Worm (Caenorhabditis elegans) whole organism, young adult: ENCODE results near the gene vglu-3.

Source experiments
- B0336.3 ChIP-seq: fragments of 200-800 bp; sonication (Bioruptor generic); IDR thresholded peaks from 2 replicates; pipeline ENCODE4 v1.3.6; 2022; ENCODE audit warnings: missing genetic modification characterization, missing compliant biosample characterization
- C17E4.6 ChIP-seq: fragments of 200-800 bp; sonication (Bioruptor generic); IDR thresholded peaks from 2 replicates; pipeline ENCODE4 v1.3.6; 2022; ENCODE audit warnings: missing genetic modification reagents, missing genetic modification characterization, missing compliant biosample characterization
- F23B12.7 ChIP-seq: sonication (generic microtip); optimal IDR thresholded peaks from 2 replicates; lab custom pipeline; 2017; ENCODE audit warnings: missing genetic modification characterization, mild to moderate bottlenecking, missing compliant biosample characterization, antibody characterized with exemption, moderate library complexity; ENCODE audit not compliant: insufficient read depth
- F37B4.10 ChIP-seq: fragments of 200-800 bp; sonication (Bioruptor generic); IDR thresholded peaks from 2 replicates; pipeline ENCODE4 v1.3.6; 2022; ENCODE audit warnings: missing genetic modification characterization, missing compliant biosample characterization
- K11D2.4 ChIP-seq: fragments of 200-800 bp; sonication (Bioruptor generic); IDR thresholded peaks from 2 replicates; pipeline ENCODE4 v1.3.6; 2022; ENCODE audit warnings: missing genetic modification reagents, missing genetic modification characterization, missing compliant biosample characterization
- Y53G8AR.9 ChIP-seq: fragments of 200-800 bp; sonication (Bioruptor generic); conservative IDR thresholded peaks from 2 replicates; pipeline ENCODE4 v1.3.6; 2022; ENCODE audit warnings: missing genetic modification reagents, missing genetic modification characterization, missing compliant biosample characterization
- Y56A3A.18 ChIP-seq: fragments of 200-800 bp; sonication (Bioruptor generic); IDR thresholded peaks from 2 replicates; pipeline ENCODE4 v1.3.6; 2022; ENCODE audit warnings: missing genetic modification reagents, missing genetic modification characterization, missing compliant biosample characterization
- Y95B8A.8 ChIP-seq: fragments of 200-800 bp; sonication (Bioruptor generic); IDR thresholded peaks from 2 replicates; pipeline ENCODE4 v1.3.6; 2022; ENCODE audit warnings: missing genetic modification reagents, missing genetic modification characterization, missing compliant biosample characterization
- ZK185.1 ChIP-seq: sonication (generic microtip); optimal IDR thresholded peaks from 2 replicates; lab custom pipeline; 2016; ENCODE audit warnings: mild to moderate bottlenecking, missing genetic modification characterization, missing compliant biosample characterization; ENCODE audit not compliant: poor library complexity, severe bottlenecking
- athp-1 ChIP-seq: sonication (generic microtip); optimal IDR thresholded peaks from 2 replicates; lab custom pipeline; 2017; ENCODE audit warnings: mild to moderate bottlenecking, missing genetic modification characterization, missing compliant biosample characterization
- attf-5 ChIP-seq: fragments of 200-800 bp; sonication (Bioruptor generic); optimal IDR thresholded peaks from 2 replicates; lab custom pipeline; 2018; ENCODE audit warnings: mild to moderate bottlenecking, missing genetic modification characterization, missing compliant biosample characterization
- cebp-1 ChIP-seq, 2 experiments: fragments of 200-800 bp in 1 of 2; sonication (Bioruptor generic) in 1 of 2; sonication (generic microtip) in 1 of 2; IDR thresholded peaks in 1 of 2; optimal IDR thresholded peaks in 1 of 2; 2 replicates each; pipeline versions ENCODE4 v1.3.6 to Lab custom; 2017 to 2022; ENCODE audit warnings: missing compliant biosample characterization in 2 of 2, missing genetic modification characterization in 2 of 2, mild to moderate bottlenecking in 1 of 2, missing genetic modification reagents in 1 of 2, moderate library complexity in 1 of 2
- cebp-2 ChIP-seq: fragments of 200-800 bp; sonication (Bioruptor generic); IDR thresholded peaks from 2 replicates; pipeline ENCODE4 v1.3.6; 2022; ENCODE audit warnings: missing genetic modification characterization, missing compliant biosample characterization
- ceh-27 ChIP-seq: fragments of 200-800 bp; sonication (Bioruptor generic); optimal IDR thresholded peaks from 2 replicates; lab custom pipeline; 2018; ENCODE audit warnings: mild to moderate bottlenecking, missing genetic modification characterization, moderate library complexity, missing compliant biosample characterization
- ceh-91 ChIP-seq: fragments of 200-800 bp; sonication (Bioruptor generic); IDR thresholded peaks from 2 replicates; pipeline ENCODE4 v1.3.6; 2022; ENCODE audit warnings: missing genetic modification reagents, missing genetic modification characterization, missing compliant biosample characterization
- chd-7 ChIP-seq: sonication (generic microtip); optimal IDR thresholded peaks from 2 replicates; lab custom pipeline; 2016; ENCODE audit warnings: mild to moderate bottlenecking, missing genetic modification characterization, moderate library complexity, missing compliant biosample characterization
- die-1 ChIP-seq: sonication (generic microtip); optimal IDR thresholded peaks from 2 replicates; lab custom pipeline; 2016; ENCODE audit warnings: missing genotype, mild to moderate bottlenecking, missing genetic modification characterization, missing compliant biosample characterization
- dox-1 ChIP-seq: fragments of 200-800 bp; sonication (Bioruptor generic); IDR thresholded peaks from 2 replicates; pipeline ENCODE4 v1.3.6; 2022; ENCODE audit warnings: missing genetic modification reagents, missing genetic modification characterization, missing compliant biosample characterization
- efl-1 ChIP-seq: fragments of 150-350 bp; optimal IDR thresholded peaks from 2 replicates; lab custom pipeline; 2014; ENCODE audit warnings: missing biosample characterization, missing genetic modification reagents, missing genetic modification characterization
- egl-44 ChIP-seq: fragments of 200-800 bp; sonication (Bioruptor generic); IDR thresholded peaks from 2 replicates; pipeline ENCODE4 v1.3.6; 2022; ENCODE audit warnings: missing genetic modification reagents, missing genetic modification characterization, missing compliant biosample characterization
- ekl-4 ChIP-seq: fragments of 200-800 bp; sonication (Bioruptor generic); IDR thresholded peaks from 2 replicates; pipeline ENCODE4 v1.3.6; 2022; ENCODE audit warnings: missing genetic modification reagents, missing genetic modification characterization, missing compliant biosample characterization
- gei-17 ChIP-seq: fragments of 200-800 bp; sonication (Bioruptor generic); optimal IDR thresholded peaks from 2 replicates; lab custom pipeline; 2018; ENCODE audit warnings: mild to moderate bottlenecking, missing genetic modification characterization, missing compliant biosample characterization
- him-1 ChIP-seq: sonication (generic microtip); optimal IDR thresholded peaks from 2 replicates; lab custom pipeline; 2016; ENCODE audit warnings: missing genotype, missing genetic modification reagents, missing genetic modification characterization, missing compliant biosample characterization
- hsf-1 ChIP-seq: fragments of 200-800 bp; sonication (Bioruptor generic); IDR thresholded peaks from 2 replicates; pipeline ENCODE4 v1.3.6; 2022; ENCODE audit warnings: missing genetic modification reagents, missing genetic modification characterization, missing compliant biosample characterization
- lin-26 ChIP-seq: fragments of 200-800 bp; sonication (Bioruptor generic); IDR thresholded peaks from 2 replicates; pipeline ENCODE4 v1.3.6; 2022; ENCODE audit warnings: missing genetic modification reagents, missing genetic modification characterization, missing compliant biosample characterization
- lin-35 ChIP-seq, 3 experiments: fragments of 150-350 bp in 2 of 3; sonication (generic microtip) in 1 of 3; optimal IDR thresholded peaks; 2 replicates each; lab custom pipeline; 2014 to 2018; ENCODE audit warnings: missing biosample characterization in 3 of 3, missing genetic modification characterization in 3 of 3, missing genetic modification reagents in 3 of 3
- lin-40 ChIP-seq: sonication (generic microtip); optimal IDR thresholded peaks from 2 replicates; lab custom pipeline; 2016; ENCODE audit warnings: missing genetic modification characterization, mild to moderate bottlenecking, missing compliant biosample characterization, missing genotype, missing genetic modification reagents
- lir-1 ChIP-seq: fragments of 200-800 bp; sonication (Bioruptor generic); conservative IDR thresholded peaks from 2 replicates; pipeline ENCODE4 v1.3.6; 2022; ENCODE audit warnings: missing genetic modification reagents, missing genetic modification characterization, missing compliant biosample characterization
- lsy-27 ChIP-seq: sonication (generic microtip); optimal IDR thresholded peaks from 2 replicates; lab custom pipeline; 2017; ENCODE audit warnings: missing genetic modification characterization, mild to moderate bottlenecking, missing compliant biosample characterization, antibody characterized with exemption, missing genotype, borderline replicate concordance; ENCODE audit not compliant: insufficient read depth
- madf-6 ChIP-seq: fragments of 200-800 bp; sonication (Bioruptor generic); IDR thresholded peaks from 2 replicates; pipeline ENCODE4 v1.3.6; 2022; ENCODE audit warnings: missing genetic modification reagents, missing genetic modification characterization, missing compliant biosample characterization
- mel-28 ChIP-seq: sonication (generic microtip); optimal IDR thresholded peaks from 2 replicates; lab custom pipeline; 2016; ENCODE audit warnings: borderline replicate concordance, mild to moderate bottlenecking, missing genetic modification characterization, missing compliant biosample characterization
- nhr-27 ChIP-seq: fragments of 200-800 bp; sonication (Bioruptor generic); optimal IDR thresholded peaks from 2 replicates; lab custom pipeline; 2018; ENCODE audit warnings: mild to moderate bottlenecking, missing genetic modification characterization, moderate library complexity, missing compliant biosample characterization
- nhr-80 ChIP-seq: sonication (generic microtip); optimal IDR thresholded peaks from 2 replicates; lab custom pipeline; 2016; ENCODE audit warnings: missing genetic modification characterization, missing compliant biosample characterization
- rcor-1 ChIP-seq: fragments of 200-800 bp; sonication (Bioruptor generic); IDR thresholded peaks from 2 replicates; pipeline ENCODE4 v1.3.6; 2022; ENCODE audit warnings: missing genetic modification reagents, missing genetic modification characterization, missing compliant biosample characterization
- sdz-38 ChIP-seq: sonication (generic microtip); optimal IDR thresholded peaks from 2 replicates; lab custom pipeline; 2016; ENCODE audit warnings: missing genotype, missing genetic modification characterization, missing compliant biosample characterization
- sea-2 ChIP-seq: fragments of 200-800 bp; sonication (Bioruptor generic); IDR thresholded peaks from 2 replicates; pipeline ENCODE4 v1.3.6; 2022; ENCODE audit warnings: missing genetic modification characterization, missing compliant biosample characterization
- snpc-1.3 ChIP-seq: sonication (generic microtip); optimal IDR thresholded peaks from 2 replicates; lab custom pipeline; 2017; ENCODE audit warnings: missing genetic modification characterization, mild to moderate bottlenecking, missing compliant biosample characterization, antibody characterized with exemption, moderate library complexity, missing genotype, missing genetic modification reagents; ENCODE audit not compliant: insufficient read depth
- snpc-3.4 ChIP-seq: sonication (generic microtip); optimal IDR thresholded peaks from 2 replicates; lab custom pipeline; 2017; ENCODE audit warnings: missing genetic modification characterization, mild to moderate bottlenecking, missing compliant biosample characterization, antibody characterized with exemption, moderate library complexity, missing genotype, missing genetic modification reagents
- snpc-4 ChIP-seq, 5 experiments: fragments of 150-350 bp in 1 of 5; sonication (generic microtip) in 4 of 5; optimal IDR thresholded peaks; 2 replicates each; lab custom pipeline; 2014 to 2018; ENCODE audit warnings: missing genetic modification characterization in 5 of 5, missing biosample characterization in 3 of 5, antibody characterized with exemption in 2 of 5, mild to moderate bottlenecking in 2 of 5, missing compliant biosample characterization in 2 of 5, missing genotype in 2 of 5, moderate library complexity in 2 of 5, missing genetic modification reagents in 1 of 5
- somi-1 ChIP-seq: fragments of 200-800 bp; sonication (Bioruptor generic); optimal IDR thresholded peaks from 2 replicates; lab custom pipeline; 2018; ENCODE audit warnings: mild to moderate bottlenecking, missing genetic modification characterization, missing compliant biosample characterization
- tbp1 ChIP-seq: fragments of 200-800 bp; sonication (Bioruptor generic); optimal IDR thresholded peaks from 2 replicates; lab custom pipeline; 2018; ENCODE audit warnings: mild to moderate bottlenecking, missing genetic modification characterization, missing compliant biosample characterization
- unc-130 ChIP-seq: sonication (generic microtip); optimal IDR thresholded peaks from 2 replicates; lab custom pipeline; 2016; ENCODE audit warnings: missing genetic modification reagents, missing genetic modification characterization, missing compliant biosample characterization
- xnd-1 ChIP-seq: sonication (generic microtip); optimal IDR thresholded peaks from 2 replicates; lab custom pipeline; 2016; ENCODE audit warnings: missing genotype, missing genetic modification reagents, missing genetic modification characterization, missing compliant biosample characterization
- ztf-18 ChIP-seq: sonication (generic microtip); optimal IDR thresholded peaks from 2 replicates; lab custom pipeline; 2016; ENCODE audit warnings: missing genotype, mild to moderate bottlenecking, missing genetic modification characterization, missing compliant biosample characterization
- ztf-3 ChIP-seq: fragments of 200-800 bp; sonication (Bioruptor generic); optimal IDR thresholded peaks from 2 replicates; lab custom pipeline; 2018; ENCODE audit warnings: mild to moderate bottlenecking, missing genetic modification characterization, missing compliant biosample characterization

Gene vglu-3

ce11 chrIII:10333961-10334542 is 33.9 kb downstream of the vglu-3 start, which contains the start of the genes jmjd-4 and mev-1 (continued):
- TF ChIP-seq K11D2.4 (GFP tag; lab: Robert Waterston, UW) (peak; percentile 90), C17E4.6 (peak; percentile 64; the same call in 1 of the 2 replicates), lin-35 (GFP tag; optimal IDR thresholded peaks at IDR 0.05; lab: Kevin White, UChicago) (peak in 1 of 3 experiments; percentile 87), attf-5 (GFP tag; lab: Kevin White, UChicago) (peak; percentile 92), B0336.3 (peak; percentile 94), cebp-2 (GFP tag; lab: Robert Waterston, UW) (no peak), athp-1 (peak; percentile 7), mel-28 (tag; lab: Kevin White, UChicago) (no peak), ceh-27 (GFP tag; lab: Kevin White, UChicago) (peak; percentile 61), him-1 (tag; lab: Kevin White, UChicago) (no peak), ekl-4 (GFP tag; lab: Robert Waterston, UW) (peak; percentile 80), Y56A3A.18 (GFP tag; lab: Robert Waterston, UW) (peak; percentile 58; the same call in 1 of the 2 replicates), lin-40 (peak; percentile 89), snpc-1.3 (tag; lab: Kevin White, UChicago) (no peak), F37B4.10 (GFP tag; lab: Robert Waterston, UW) (0 out of 2 replicates have a peak, but pooled peaks have one; percentile 8), xnd-1 (peak; percentile 76), ztf-3 (GFP tag; lab: Kevin White, UChicago) (no peak), dox-1 (peak; percentile 94), F23B12.7 (tag; lab: Kevin White, UChicago) (peak; percentile 58), rcor-1 (peak; percentile 81), lsy-27 (tag; lab: Kevin White, UChicago) (no peak), snpc-3.4 (peak; percentile 63), tbp1 (GFP tag; lab: Kevin White, UChicago) (peak; percentile 66), lir-1 (peak; percentile 63; the same call in 1 of the 2 replicates), ZK185.1 (peak; percentile 51), sdz-38 (tag; lab: Kevin White, UChicago) (no peak), Y95B8A.8 (no peak), unc-130 (no peak), sea-2 (GFP tag; lab: Robert Waterston, UW) (no peak), somi-1 (GFP tag; lab: Kevin White, UChicago) (no peak), ceh-91 (GFP tag; lab: Robert Waterston, UW) (peak; percentile 53), ztf-18 (tag; lab: Kevin White, UChicago) (peak; percentile 98), die-1 (no peak), gei-17 (GFP tag; lab: Kevin White, UChicago) (peak; percentile 53), lin-26 (GFP tag; lab: Robert Waterston, UW) (0 out of 2 replicates have a peak, but pooled peaks have one; percentile 13), chd-7 (tag; lab: Kevin White, UChicago) (peak; percentile 0), cebp-1 (GFP tag; IDR thresholded peaks at IDR 0.05; lab: Robert Waterston, UW) (0 out of 2 replicates have a peak, but pooled peaks have one; percentile 32), cebp-1 (tag; optimal IDR thresholded peaks at IDR 0.05; lab: Kevin White, UChicago) (peak; percentile 89), madf-6 (GFP tag; lab: Robert Waterston, UW) (peak; percentile 87), hsf-1 (GFP tag; lab: Robert Waterston, UW) (peak; percentile 67), efl-1 (GFP tag; lab: Kevin White, UChicago) (peak; percentile 51), nhr-80 (tag; lab: Kevin White, UChicago) (peak; percentile 84), nhr-27 (no peak), snpc-4 (GFP tag; optimal IDR thresholded peaks at IDR 0.05; lab: Kevin White, UChicago) (peak; percentile 68), snpc-4 (tag; optimal IDR thresholded peaks at IDR 0.05; lab: Kevin White, UChicago) (peak in 3 of 4 experiments; percentile 61 to 72 (median 65)), Y53G8AR.9 (GFP tag; lab: Robert Waterston, UW) (peak; percentile 91), egl-44 (GFP tag; lab: Robert Waterston, UW) (peak; percentile 66; the same call in 1 of the 2 replicates)
